Fruit fly (Drosophila melanogaster) whole organism, pupa: Measurements from ENCODE around the gene CG14423.

ENCODE experiments used
- CG10348 ChIP-seq: fragments of 200-800 bp; sonication (Bioruptor generic); IDR thresholded peaks from 2 replicates; pipeline ENCODE4 v1.3.6; 2022; ENCODE audit warnings: missing biosample characterization, missing genetic modification characterization
- CG12605 ChIP-seq: fragments of 200-800 bp; sonication (Bioruptor generic); IDR thresholded peaks from 2 replicates; pipeline ENCODE4 v1.3.6; 2022; ENCODE audit warnings: missing biosample characterization, missing genetic modification characterization
- CG13204 ChIP-seq: fragments of 200-800 bp; sonication (Bioruptor generic); optimal IDR thresholded peaks from 2 replicates; lab custom pipeline; 2018; ENCODE audit warnings: missing biosample characterization, mild to moderate bottlenecking, missing genetic modification characterization, moderate library complexity
- CG14655 ChIP-seq: fragments of 200-800 bp; sonication (Bioruptor generic); optimal IDR thresholded peaks from 3 replicates; lab custom pipeline; 2017; ENCODE audit warnings: mild to moderate bottlenecking, missing biosample characterization, missing genetic modification reagents, missing genetic modification characterization
- CG15710 ChIP-seq: fragments of 200-800 bp; sonication (Bioruptor generic); optimal IDR thresholded peaks from 2 replicates; lab custom pipeline; 2018; ENCODE audit warnings: missing biosample characterization, mild to moderate bottlenecking, missing genetic modification characterization, moderate library complexity
- CG17806 ChIP-seq: fragments of 200-800 bp; sonication (Bioruptor generic); optimal IDR thresholded peaks from 2 replicates; lab custom pipeline; 2018; ENCODE audit warnings: missing biosample characterization, mild to moderate bottlenecking, missing genetic modification characterization, moderate library complexity
- CG32121 ChIP-seq: fragments of 200-800 bp; sonication (Bioruptor generic); IDR thresholded peaks from 2 replicates; pipeline ENCODE4 v1.3.6; 2022; ENCODE audit warnings: missing biosample characterization, missing genetic modification characterization
- CG34367 ChIP-seq: fragments of 200-800 bp; sonication (Bioruptor generic); optimal IDR thresholded peaks from 2 replicates; lab custom pipeline; 2018; ENCODE audit warnings: missing biosample characterization, mild to moderate bottlenecking, missing genetic modification characterization
- CG4496 ChIP-seq: fragments of 200-800 bp; sonication (Bioruptor generic); IDR thresholded peaks from 3 replicates; pipeline ENCODE4 v1.3.6; 2022; ENCODE audit warnings: missing biosample characterization, missing genetic modification characterization
- CG8159 ChIP-seq: fragments of 200-800 bp; sonication (Bioruptor generic); optimal IDR thresholded peaks from 3 replicates; lab custom pipeline; 2018; ENCODE audit warnings: missing biosample characterization, mild to moderate bottlenecking, missing genetic modification characterization, moderate library complexity
- CG8301 ChIP-seq: fragments of 200-800 bp; sonication (Bioruptor generic); optimal IDR thresholded peaks from 2 replicates; lab custom pipeline; 2018; ENCODE audit warnings: missing biosample characterization, mild to moderate bottlenecking, missing genetic modification characterization
- CG9948 ChIP-seq: fragments of 200-800 bp; sonication (Bioruptor generic); optimal IDR thresholded peaks from 2 replicates; lab custom pipeline; 2018; ENCODE audit warnings: missing biosample characterization, mild to moderate bottlenecking, missing genetic modification characterization, moderate library complexity
- D1 ChIP-seq: fragments of 200-800 bp; sonication (Bioruptor generic); optimal IDR thresholded peaks from 2 replicates; lab custom pipeline; 2018; ENCODE audit warnings: missing biosample characterization, mild to moderate bottlenecking, missing genetic modification characterization, moderate library complexity
- EcR ChIP-seq: fragments of 200-800 bp; sonication (Bioruptor generic); optimal IDR thresholded peaks from 3 replicates; lab custom pipeline; 2019; ENCODE audit warnings: missing biosample characterization, missing genetic modification characterization, mild to moderate bottlenecking, moderate library complexity, missing genetic modification reagents
- Ets98B ChIP-seq: fragments of 200-800 bp; sonication (Bioruptor generic); IDR thresholded peaks from 2 replicates; pipeline ENCODE4 v1.3.6; 2022; ENCODE audit warnings: missing biosample characterization, missing genetic modification characterization
- Pif1A ChIP-seq: fragments of 200-800 bp; sonication (Bioruptor generic); optimal IDR thresholded peaks from 3 replicates; lab custom pipeline; 2016; ENCODE audit warnings: missing biosample characterization, missing genetic modification characterization
- Pif1B ChIP-seq: fragments of 200-800 bp; sonication (Bioruptor generic); optimal IDR thresholded peaks from 3 replicates; lab custom pipeline; 2016; ENCODE audit warnings: missing biosample characterization, missing genetic modification characterization
- Snoo ChIP-seq: fragments of 200-800 bp; sonication (Bioruptor generic); optimal IDR thresholded peaks from 3 replicates; lab custom pipeline; 2017; ENCODE audit warnings: missing biosample characterization, mild to moderate bottlenecking, missing genetic modification characterization, inconsistent platforms
- fd96Ca ChIP-seq: fragments of 200-800 bp; sonication (Bioruptor generic); IDR thresholded peaks from 3 replicates; pipeline ENCODE4 v1.3.6; 2022; ENCODE audit warnings: missing biosample characterization, missing genetic modification characterization
- gl ChIP-seq: fragments of 200-800 bp; sonication (Bioruptor generic); optimal IDR thresholded peaks from 2 replicates; lab custom pipeline; 2018; ENCODE audit warnings: missing biosample characterization, mild to moderate bottlenecking, missing genetic modification characterization
- rn ChIP-seq: fragments of 200-800 bp; sonication (Bioruptor generic); IDR thresholded peaks from 2 replicates; pipeline ENCODE4 v1.3.6; 2022; ENCODE audit warnings: missing biosample characterization, missing genetic modification characterization

CG14423 gene

dm6 chrX:2980290-2980689 lies 35.1 kb downstream of the CG14423 start:
- no peak for TF ChIP-seq EcR (GFP tag; lab: Kevin White, UChicago)
- TF ChIP-seq CG10348 (GFP tag; lab: Robert Waterston, UW) = no peak
- no peak for TF ChIP-seq CG13204 (GFP tag; lab: Kevin White, UChicago)
- no peak for TF ChIP-seq Pif1A (GFP tag; lab: Kevin White, UChicago)
- no peak for TF ChIP-seq Ets98B (GFP tag; lab: Robert Waterston, UW)
- TF ChIP-seq Snoo = no peak
- TF ChIP-seq gl (tag; lab: Kevin White, UChicago) = no peak
- no peak for TF ChIP-seq rn (GFP tag; lab: Robert Waterston, UW)
- TF ChIP-seq Pif1B (GFP tag; lab: Kevin White, UChicago) = no peak

dm6 chrX:2982441-2982995 lies 37.3 kb downstream of the CG14423 start:
- TF ChIP-seq gl (tag; lab: Kevin White, UChicago) (no peak), CG13204 (GFP tag; lab: Kevin White, UChicago) (no peak), CG17806 (tag; lab: Kevin White, UChicago) (no peak), CG8301 (tag; lab: Kevin White, UChicago) (no peak), Pif1B (GFP tag; lab: Kevin White, UChicago) (no peak), Pif1A (GFP tag; lab: Kevin White, UChicago) (no peak), CG12605 (GFP tag; lab: Robert Waterston, UW) (no peak), rn (GFP tag; lab: Robert Waterston, UW) (no peak), CG9948 (tag; lab: Kevin White, UChicago) (no peak), CG10348 (GFP tag; lab: Robert Waterston, UW) (no peak), CG8159 (tag; lab: Kevin White, UChicago) (no peak), CG34367 (tag; lab: Kevin White, UChicago) (no peak), Ets98B (GFP tag; lab: Robert Waterston, UW) (no peak), CG15710 (no peak), CG32121 (no peak), Snoo (no peak), fd96Ca (GFP tag; lab: Robert Waterston, UW) (no peak), D1 (tag; lab: Kevin White, UChicago) (no peak), CG14655 (GFP tag; lab: Kevin White, UChicago) (no peak), CG4496 (no peak)
- TF ChIP-seq, all 21 proteins: peak for 0

- TF ChIP-seq Pif1A (GFP tag; lab: Kevin White, UChicago) (peak; percentile 67), CG32121 (no peak), gl (tag; lab: Kevin White, UChicago) (peak; percentile 66), CG8301 (tag; lab: Kevin White, UChicago) (peak; percentile 9), CG4496 (0 out of 3 replicates have a peak, but pooled peaks have one; percentile 17), CG13204 (GFP tag; lab: Kevin White, UChicago) (peak; percentile 53), CG14655 (GFP tag; lab: Kevin White, UChicago) (peak; percentile 46), CG8159 (tag; lab: Kevin White, UChicago) (peak; percentile 90), CG15710 (peak; percentile 89), CG17806 (tag; lab: Kevin White, UChicago) (peak; percentile 91), Snoo (peak; percentile 77), CG9948 (tag; lab: Kevin White, UChicago) (peak; percentile 87), CG12605 (GFP tag; lab: Robert Waterston, UW) (peak; percentile 52; the same call in 1 of the 2 replicates), D1 (tag; lab: Kevin White, UChicago) (peak; percentile 65), fd96Ca (GFP tag; lab: Robert Waterston, UW) (no peak), CG10348 (GFP tag; lab: Robert Waterston, UW) (no peak), Ets98B (GFP tag; lab: Robert Waterston, UW) (no peak), EcR (GFP tag; lab: Kevin White, UChicago) (peak; percentile 61), Pif1B (GFP tag; lab: Kevin White, UChicago) (peak; percentile 75), rn (GFP tag; lab: Robert Waterston, UW) (no peak), CG34367 (tag; lab: Kevin White, UChicago) (peak; percentile 82)
Measured at dm6 chrX:2984902-2985772, 39.9 kb downstream of the CG14423 start.

- no peak for TF ChIP-seq Snoo
- no peak for TF ChIP-seq D1 (tag; lab: Kevin White, UChicago)
- no peak for TF ChIP-seq CG14655 (GFP tag; lab: Kevin White, UChicago)
- no peak for TF ChIP-seq CG10348 (GFP tag; lab: Robert Waterston, UW)
- TF ChIP-seq EcR (GFP tag; lab: Kevin White, UChicago) = no peak
- no peak for TF ChIP-seq fd96Ca (GFP tag; lab: Robert Waterston, UW)
- TF ChIP-seq Pif1A (GFP tag; lab: Kevin White, UChicago) = no peak
- TF ChIP-seq Pif1B (GFP tag; lab: Kevin White, UChicago) = no peak
Measured at dm6 chrX:2987320-2987719, 42.1 kb downstream of the CG14423 start.

- TF ChIP-seq CG8159 (tag; lab: Kevin White, UChicago) (no peak), Ets98B (GFP tag; lab: Robert Waterston, UW) (no peak), CG34367 (tag; lab: Kevin White, UChicago) (no peak), Snoo (no peak), CG10348 (GFP tag; lab: Robert Waterston, UW) (no peak), D1 (tag; lab: Kevin White, UChicago) (no peak), CG13204 (GFP tag; lab: Kevin White, UChicago) (no peak), fd96Ca (GFP tag; lab: Robert Waterston, UW) (no peak)
Measured at dm6 chrX:2989332-2989731, 44.1 kb downstream of the CG14423 start.
